Comparison of ENCODE assay signal across 2 fruit fly cellular contexts in genomic region chrX:5164924-5165323, dm6.
TF ChIP-seq lines count a peak whose summit lies in the region.

No protein-coding gene starts in this region.

- no peak for TF ChIP-seq CTCF in whole organism, embryonic (GFP tag; optimal IDR thresholded peaks at IDR 0.05; lab: Kevin White, UChicago)

TF ChIP-seq in whole organism, adult, 20 proteins besides CTCF, POLR2A, EP300 and RAD21:
- TF ChIP-seq Crg-1 (GFP tag; optimal IDR thresholded peaks at IDR 0.05; lab: Kevin White, UChicago) (no peak), kay (GFP tag; lab: Kevin White, UChicago; ENCODE audit: borderline replicate concordance) (peak; percentile 15), bab1 (GFP tag; optimal IDR thresholded peaks at IDR 0.05; lab: Kevin White, UChicago) (no peak), CG12768 (GFP tag; optimal IDR thresholded peaks at IDR 0.05; lab: Kevin White, UChicago) (no peak)
TF ChIP-seq in whole organism, adult: peak in this region for 1.

TF ChIP-seq in whole organism, embryonic, 481 proteins besides CTCF, POLR2A, EP300 and RAD21:
- TF ChIP-seq CG13894 (tag; optimal IDR thresholded peaks at IDR 0.05; lab: Kevin White, UChicago) = peak; percentile 3
- peak; percentile 93 for TF ChIP-seq Deaf1 (tag; optimal IDR thresholded peaks at IDR 0.05; lab: Kevin White, UChicago)
- TF ChIP-seq CG30020 (tag; optimal IDR thresholded peaks at IDR 0.05; lab: Kevin White, UChicago) = no peak
- TF ChIP-seq cg (GFP tag; optimal IDR thresholded peaks at IDR 0.05; lab: Kevin White, UChicago) = peak; percentile 45
- no peak for TF ChIP-seq BtbVII (GFP tag; optimal IDR thresholded peaks at IDR 0.05; lab: Kevin White, UChicago)
- no peak for TF ChIP-seq gsb-n (tag; optimal IDR thresholded peaks at IDR 0.05; lab: Kevin White, UChicago)
- peak; percentile 31 for TF ChIP-seq abd-A (tag; optimal IDR thresholded peaks at IDR 0.05; lab: Kevin White, UChicago)
- TF ChIP-seq sr (GFP tag; IDR thresholded peaks at IDR 0.05; lab: Robert Waterston, UW) = no peak
TF ChIP-seq in whole organism, embryonic: peak in this region for 4.

Comparison
In these comparisons a context has a peak if more than half of its experiments do, and no peak if none do; other contexts are left out.
1. Of the 1 proteins assayed by ChIP-seq in both whole organism, embryonic and whole organism, adult: peak only in whole organism, embryonic: none; only in whole organism, adult: kay; in both: none; in neither: 0.